Worm (Caenorhabditis elegans) whole organism, early embryonic: Measurements from ENCODE around the gene K04C2.3.

Source experiments
- ama-1 ChIP-seq: fragments of 150-350 bp; optimal IDR thresholded peaks from 2 replicates; lab custom pipeline; 2014
- ceh-13 ChIP-seq: fragments of 200-800 bp; sonication (Bioruptor generic); optimal IDR thresholded peaks from 2 replicates; lab custom pipeline; 2018; ENCODE audit warnings: mild to moderate bottlenecking, missing genetic modification characterization, missing compliant biosample characterization
- ceh-36 ChIP-seq: sonication (generic microtip); optimal IDR thresholded peaks from 2 replicates; lab custom pipeline; 2016; ENCODE audit warnings: missing genetic modification characterization, inconsistent platforms, missing compliant biosample characterization
- flt-1 ChIP-seq: fragments of 200-800 bp; sonication (Bioruptor generic); IDR thresholded peaks from 2 replicates; pipeline ENCODE4 v1.3.6; 2022; ENCODE audit warnings: missing genetic modification characterization, missing compliant biosample characterization
- hmg-4 ChIP-seq: fragments of 200-800 bp; sonication (Bioruptor generic); optimal IDR thresholded peaks from 2 replicates; lab custom pipeline; 2018; ENCODE audit warnings: mild to moderate bottlenecking, missing genetic modification characterization, missing compliant biosample characterization
- hnd-1 ChIP-seq: sonication (generic microtip); optimal IDR thresholded peaks from 2 replicates; lab custom pipeline; 2016; ENCODE audit warnings: missing genetic modification characterization, missing compliant biosample characterization
- pes-1 ChIP-seq: fragments of 200-800 bp; sonication (Bioruptor generic); IDR thresholded peaks from 2 replicates; pipeline ENCODE4 v1.3.6; 2022; ENCODE audit warnings: missing genetic modification reagents, missing genetic modification characterization, missing compliant biosample characterization
- scrt-1 ChIP-seq: fragments of 200-800 bp; sonication (Bioruptor generic); IDR thresholded peaks from 2 replicates; pipeline ENCODE4 v1.3.6; 2022; ENCODE audit warnings: missing genetic modification characterization, missing compliant biosample characterization
- tbx-37 ChIP-seq: fragments of 200-800 bp; sonication (Bioruptor generic); conservative IDR thresholded peaks from 2 replicates; pipeline ENCODE4 v1.3.6; 2022; ENCODE audit warnings: missing genetic modification reagents, missing genetic modification characterization, missing compliant biosample characterization

DNA sequence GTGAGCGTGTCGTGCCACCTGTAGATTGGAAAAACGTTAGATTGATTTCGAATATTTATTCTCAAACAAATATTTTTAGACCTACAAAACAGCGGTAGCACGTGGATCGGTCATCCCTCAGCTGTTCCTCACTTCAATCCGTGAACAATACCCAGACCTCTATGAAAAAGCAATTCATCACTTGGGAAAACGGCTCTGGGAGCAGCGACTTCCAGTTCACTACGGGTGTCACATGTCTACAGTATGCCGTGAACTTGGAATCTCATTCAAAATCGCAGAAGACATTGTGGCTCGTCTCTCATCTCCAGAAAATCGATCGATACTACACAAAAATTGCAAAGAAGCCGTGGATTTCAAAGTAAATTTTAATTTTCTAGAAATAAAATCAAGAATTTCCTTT is 31.6 kb downstream of the K04C2.3 start:
- TF ChIP-seq ceh-13 (GFP tag; lab: Kevin White, UChicago) (no peak), hmg-4 (no peak), flt-1 (GFP tag; lab: Robert Waterston, UW) (no peak), ama-1 (no peak), pes-1 (no peak), hnd-1 (tag; lab: Kevin White, UChicago) (no peak), tbx-37 (GFP tag; lab: Robert Waterston, UW) (no peak), ceh-36 (tag; lab: Kevin White, UChicago) (no peak), scrt-1 (no peak)
